Fruit fly (Drosophila melanogaster) whole organism, wandering third instar larva: ENCODE data around the gene CG2246.

Experiments used
- Abd-B ChIP-seq: fragments of >200 bp; optimal IDR thresholded peaks from 2 replicates; lab custom pipeline; 2017; ENCODE audit warnings: missing biosample characterization, missing genetic modification characterization
- CG32264 ChIP-seq: fragments of 200-800 bp; sonication (Bioruptor generic); optimal IDR thresholded peaks from 2 replicates; lab custom pipeline; 2016; ENCODE audit warnings: missing biosample characterization, missing genetic modification characterization
- CG9705 ChIP-seq: fragments of 200-800 bp; sonication (Bioruptor generic); optimal IDR thresholded peaks from 2 replicates; lab custom pipeline; 2018; ENCODE audit warnings: missing biosample characterization, mild to moderate bottlenecking, missing genetic modification characterization
- CrebA ChIP-seq: fragments of 200-800 bp; sonication (Bioruptor generic); optimal IDR thresholded peaks from 2 replicates; lab custom pipeline; 2016; ENCODE audit warnings: missing biosample characterization, mild to moderate bottlenecking, missing genetic modification characterization, borderline replicate concordance
- Dfd ChIP-seq: fragments of >200 bp; optimal IDR thresholded peaks from 2 replicates; lab custom pipeline; 2017; ENCODE audit warnings: missing biosample characterization, missing genetic modification characterization
- Dif ChIP-seq: fragments of 200-275, 200-300 bp; sonication (Bioruptor generic); optimal IDR thresholded peaks from 2 replicates; lab custom pipeline; 2018; ENCODE audit warnings: missing biosample characterization, missing genetic modification characterization; ENCODE audit not compliant: partially characterized antibody
- GATAd ChIP-seq: sonication (Bioruptor generic); optimal IDR thresholded peaks from 2 replicates; lab custom pipeline; 2016; ENCODE audit warnings: missing biosample characterization, missing genetic modification characterization
- HLH106 ChIP-seq: fragments of 200-800 bp; optimal IDR thresholded peaks from 3 replicates; lab custom pipeline; 2019; ENCODE audit warnings: missing biosample characterization, mild to moderate bottlenecking, missing genetic modification characterization, moderate library complexity
- Hnf4 ChIP-seq: fragments of 200-800 bp; sonication (Bioruptor generic); optimal IDR thresholded peaks from 2 replicates; lab custom pipeline; 2016; ENCODE audit warnings: missing biosample characterization, mild to moderate bottlenecking, missing genetic modification characterization
- Hr78 ChIP-seq: fragments of >200 bp; optimal IDR thresholded peaks from 2 replicates; lab custom pipeline; 2017; ENCODE audit warnings: missing biosample characterization, missing genetic modification characterization
- Hr83 ChIP-seq: fragments of 200-300 bp; sonication (Bioruptor generic); optimal IDR thresholded peaks from 2 replicates; lab custom pipeline; 2016; ENCODE audit warnings: missing biosample characterization, mild to moderate bottlenecking, missing genetic modification characterization, moderate library complexity; ENCODE audit not compliant: poor library complexity, severe bottlenecking
- Jra ChIP-seq: sonication (Bioruptor generic); optimal IDR thresholded peaks from 2 replicates; lab custom pipeline; 2016; ENCODE audit warnings: missing biosample characterization, missing genetic modification characterization
- Mio ChIP-seq: sonication (Bioruptor generic); optimal IDR thresholded peaks from 2 replicates; lab custom pipeline; 2016; ENCODE audit warnings: missing biosample characterization, missing genetic modification characterization
- Myc ChIP-seq: fragments of >200 bp; optimal IDR thresholded peaks from 2 replicates; lab custom pipeline; 2017
- N ChIP-seq: fragments of >200 bp; optimal IDR thresholded peaks from 2 replicates; lab custom pipeline; 2018; ENCODE audit warnings: missing biosample characterization, missing external identifiers, missing genetic modification characterization
- OdsH ChIP-seq: fragments of 200-800 bp; sonication (Bioruptor generic); optimal IDR thresholded peaks from 2 replicates; lab custom pipeline; 2016; ENCODE audit warnings: missing biosample characterization, mild to moderate bottlenecking, missing genetic modification characterization
- Rel ChIP-seq, 2 experiments: fragments of 200-800 bp; sonication (Bioruptor generic) in 1 of 2; optimal IDR thresholded peaks; 2 replicates in 1 of 2; 3 replicates in 1 of 2; lab custom pipeline; 2016 to 2019; ENCODE audit warnings: mild to moderate bottlenecking in 2 of 2, missing biosample characterization in 2 of 2, missing genetic modification characterization in 2 of 2, moderate library complexity in 1 of 2
- Sp1 ChIP-seq: fragments of 200-800 bp; sonication (Bioruptor generic); optimal IDR thresholded peaks from 3 replicates; lab custom pipeline; 2019; ENCODE audit warnings: missing biosample characterization, mild to moderate bottlenecking, missing genetic modification characterization, moderate library complexity
- Vsx2 ChIP-seq: fragments of 200-300, 225-300 bp; sonication (Bioruptor generic); optimal IDR thresholded peaks from 2 replicates; lab custom pipeline; 2018; ENCODE audit warnings: missing biosample characterization, missing genetic modification characterization; ENCODE audit not compliant: partially characterized antibody
- br ChIP-seq: fragments of 200-800 bp; sonication (Bioruptor generic); optimal IDR thresholded peaks from 2 replicates; lab custom pipeline; 2016; ENCODE audit warnings: missing biosample characterization, missing genetic modification characterization
- brk ChIP-seq: fragments of 200-800 bp; sonication (Bioruptor generic); optimal IDR thresholded peaks from 2 replicates; lab custom pipeline; 2016; ENCODE audit warnings: missing biosample characterization, mild to moderate bottlenecking, missing genetic modification characterization
- dl ChIP-seq, 2 experiments: fragments of 175-275, 200-275 bp in 1 of 2; fragments of 200-275 bp in 1 of 2; sonication (Bioruptor generic); optimal IDR thresholded peaks; lab custom pipeline; 2018; ENCODE audit warnings: mild to moderate bottlenecking in 2 of 2, missing biosample characterization in 2 of 2, missing genetic modification characterization in 2 of 2, moderate library complexity in 2 of 2; ENCODE audit not compliant: partially characterized antibody in 2 of 2, insufficient read depth in 1 of 2
- dmrt93B ChIP-seq: fragments of 200-800 bp; sonication (Bioruptor generic); optimal IDR thresholded peaks from 2 replicates; lab custom pipeline; 2018; ENCODE audit warnings: missing biosample characterization, mild to moderate bottlenecking, missing genetic modification characterization
- dsf ChIP-seq: sonication (Bioruptor generic); optimal IDR thresholded peaks from 2 replicates; lab custom pipeline; 2016; ENCODE audit warnings: missing biosample characterization, missing genetic modification characterization, borderline replicate concordance
- ey ChIP-seq: fragments of 200-800 bp; sonication (Bioruptor generic); optimal IDR thresholded peaks from 2 replicates; lab custom pipeline; 2016; ENCODE audit warnings: missing biosample characterization, missing genetic modification characterization
- foxo ChIP-seq, 2 experiments: fragments of 200-800 bp; sonication (Bioruptor generic); optimal IDR thresholded peaks; 2 replicates in 1 of 2; 3 replicates in 1 of 2; lab custom pipeline; 2016 to 2017; ENCODE audit warnings: missing biosample characterization in 2 of 2, missing genetic modification characterization in 2 of 2
- fru ChIP-seq: fragments of 200-800 bp; sonication (Bioruptor generic); optimal IDR thresholded peaks from 3 replicates; lab custom pipeline; 2016; ENCODE audit warnings: missing biosample characterization, mild to moderate bottlenecking, missing genetic modification characterization
- h ChIP-seq: fragments of 200-800 bp; sonication (Bioruptor generic); optimal IDR thresholded peaks from 3 replicates; lab custom pipeline; 2016; ENCODE audit warnings: missing biosample characterization, mild to moderate bottlenecking, missing genetic modification characterization
- jim ChIP-seq: fragments of 175-275, 200-325 bp; sonication (Bioruptor generic); optimal IDR thresholded peaks from 2 replicates; lab custom pipeline; 2016; ENCODE audit warnings: missing biosample characterization, mild to moderate bottlenecking, missing genetic modification characterization
- lola ChIP-seq: fragments of >200 bp; optimal IDR thresholded peaks from 2 replicates; lab custom pipeline; 2017; ENCODE audit warnings: missing biosample characterization, missing genetic modification characterization
- pan ChIP-seq: fragments of >200 bp; optimal IDR thresholded peaks from 2 replicates; lab custom pipeline; 2017
- psq ChIP-seq: fragments of 200-800 bp; sonication (Bioruptor generic); optimal IDR thresholded peaks from 3 replicates; lab custom pipeline; 2017; ENCODE audit warnings: missing biosample characterization, mild to moderate bottlenecking, missing genetic modification characterization, moderate library complexity
- rgr ChIP-seq: fragments of 200-800 bp; sonication (Bioruptor generic); optimal IDR thresholded peaks from 3 replicates; lab custom pipeline; 2016; ENCODE audit warnings: missing biosample characterization, mild to moderate bottlenecking, missing genetic modification characterization
- sage ChIP-seq: fragments of 200-800 bp; sonication (Bioruptor generic); optimal IDR thresholded peaks from 2 replicates; lab custom pipeline; 2016; ENCODE audit warnings: missing biosample characterization, mild to moderate bottlenecking, missing genetic modification characterization
- sv ChIP-seq: fragments of 200-800 bp; sonication (Bioruptor generic); optimal IDR thresholded peaks from 3 replicates; lab custom pipeline; 2016; ENCODE audit warnings: missing biosample characterization, missing genetic modification characterization
- tai ChIP-seq: sonication (Bioruptor generic); optimal IDR thresholded peaks from 2 replicates; lab custom pipeline; 2016; ENCODE audit warnings: missing biosample characterization, missing genetic modification characterization
- usp ChIP-seq: fragments of >200 bp; optimal IDR thresholded peaks from 2 replicates; lab custom pipeline; 2017; ENCODE audit warnings: missing biosample characterization, missing genetic modification characterization
- woc ChIP-seq: sonication (Bioruptor generic); optimal IDR thresholded peaks from 2 replicates; lab custom pipeline; 2016; ENCODE audit warnings: missing biosample characterization, mild to moderate bottlenecking, missing genetic modification characterization

Gene CG2246

DNA sequence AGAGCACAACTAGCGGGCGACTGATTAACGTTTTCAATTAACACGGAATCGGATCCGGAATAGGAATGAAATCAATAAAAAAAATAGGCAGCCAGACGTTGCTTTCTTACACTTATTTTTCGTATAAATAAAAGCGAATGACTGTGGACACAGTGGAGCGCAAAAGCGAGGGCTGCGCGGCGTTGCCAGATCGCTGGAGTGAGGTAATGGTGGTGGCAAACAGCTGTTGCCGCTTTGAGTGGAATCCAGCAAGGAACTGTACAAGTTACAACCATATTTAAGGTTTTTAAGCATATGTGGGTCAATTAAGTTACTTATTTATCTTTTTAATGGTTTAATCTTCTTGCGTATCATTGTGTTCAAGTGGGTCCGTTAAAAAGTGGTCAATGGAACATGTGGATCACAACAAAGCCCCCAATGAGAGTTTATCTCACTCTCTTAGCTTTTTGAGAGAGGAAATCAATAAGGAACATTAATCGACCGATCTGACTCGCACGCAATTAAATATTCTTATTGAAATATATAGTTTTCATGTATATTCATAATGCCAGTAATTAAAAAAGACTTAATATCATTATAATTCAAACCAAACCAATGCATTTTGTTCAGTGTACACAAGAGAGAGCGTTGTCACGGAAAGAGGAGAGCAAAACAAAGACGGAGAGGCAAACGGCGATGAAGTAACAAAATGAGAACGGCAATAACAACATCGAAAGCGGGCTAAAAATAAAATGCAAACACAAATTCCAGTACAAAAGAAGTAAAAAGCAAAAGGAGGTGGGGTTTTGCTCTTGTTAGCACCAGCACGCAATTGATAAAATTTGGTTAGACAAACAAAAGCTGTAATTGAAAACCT is 907 bp downstream of the CG2246 start:
- TF ChIP-seq h (GFP tag; lab: Kevin White, UChicago) (peak; percentile 96), psq (GFP tag; lab: Kevin White, UChicago) (peak; percentile 96), jim (no peak), Rel (GFP tag; optimal IDR thresholded peaks at IDR 0.05; lab: Kevin White, UChicago) (peak; percentile 20), Rel (tag; optimal IDR thresholded peaks at IDR 0.05; lab: Kevin White, UChicago) (peak; percentile 62), Sp1 (peak; percentile 84), HLH106 (tag; lab: Kevin White, UChicago) (peak; percentile 83), lola (GFP tag; lab: Kevin White, UChicago) (no peak), GATAd (GFP tag; lab: Kevin White, UChicago) (no peak), Hnf4 (GFP tag; lab: Kevin White, UChicago) (peak; percentile 89), pan (lab: Kevin White, UChicago) (no peak), Mio (GFP tag; lab: Kevin White, UChicago) (no peak), dmrt93B (peak; percentile 66), Dif (peak; percentile 43), Dfd (GFP tag; lab: Kevin White, UChicago) (no peak), sage (peak; percentile 87), OdsH (peak; percentile 90), tai (GFP tag; lab: Kevin White, UChicago) (no peak), CG32264 (GFP tag; lab: Kevin White, UChicago) (peak; percentile 84), rgr (peak; percentile 91), Vsx2 (GFP tag; lab: Kevin White, UChicago) (no peak), fru (GFP tag; lab: Kevin White, UChicago) (peak; percentile 92), sv (GFP tag; lab: Kevin White, UChicago) (peak; percentile 43), Hr83 (GFP tag; lab: Kevin White, UChicago) (peak; percentile 48), ey (GFP tag; lab: Kevin White, UChicago) (peak; percentile 92), Hr78 (GFP tag; lab: Kevin White, UChicago) (no peak), dl (GFP tag; optimal IDR thresholded peaks at IDR 0.05; lab: Kevin White, UChicago; ENCODE audit: insufficient read depth in 1 of 2, partially characterized antibody in 2 of 2) (no peak), Myc (lab: Kevin White, UChicago) (no peak), CG9705 (GFP tag; lab: Kevin White, UChicago) (peak; percentile 31), N (no peak), woc (GFP tag; lab: Kevin White, UChicago) (peak; percentile 65), Abd-B (no peak), usp (no peak), CrebA (GFP tag; lab: Kevin White, UChicago) (peak; percentile 63), br (GFP tag; lab: Kevin White, UChicago) (peak; percentile 94), dsf (peak; percentile 65), brk (GFP tag; lab: Kevin White, UChicago) (peak; percentile 84), Jra (GFP tag; lab: Kevin White, UChicago) (peak; percentile 72), foxo (GFP tag; optimal IDR thresholded peaks at IDR 0.05; lab: Kevin White, UChicago) (peak; percentile 67 to 95)

DNA sequence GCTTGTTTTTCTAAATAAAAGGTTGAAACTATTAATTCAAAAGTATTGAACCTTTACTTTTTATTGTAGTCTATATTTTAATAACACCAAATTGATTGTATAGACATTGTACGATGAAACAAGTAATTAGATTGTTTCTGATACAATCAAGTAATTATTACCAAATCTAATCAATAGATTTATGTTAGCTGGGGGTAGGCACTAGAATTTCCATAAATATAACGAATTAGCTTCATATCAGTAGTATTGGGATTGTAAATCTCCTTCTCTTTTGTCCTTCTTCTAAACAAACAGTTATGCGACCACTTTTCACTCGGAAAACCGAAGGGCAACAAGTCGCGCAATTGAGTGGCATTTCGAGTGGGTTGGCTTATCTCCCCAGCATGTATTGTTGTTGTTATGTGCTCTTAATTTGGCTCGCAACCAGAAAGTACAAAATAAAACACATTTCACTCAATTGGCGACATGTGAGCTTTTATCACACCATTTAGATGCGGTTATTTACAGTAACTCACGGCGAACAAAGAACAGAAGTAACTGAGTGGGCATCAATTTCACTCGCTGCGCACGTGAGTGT is 1.8 kb downstream of the CG2246 start:
- TF ChIP-seq Rel (GFP tag; optimal IDR thresholded peaks at IDR 0.05; lab: Kevin White, UChicago) (no peak), Rel (tag; optimal IDR thresholded peaks at IDR 0.05; lab: Kevin White, UChicago) (peak; percentile 26), dsf (no peak)
